Fruit fly (Drosophila melanogaster): ENCODE data around the gene Sfp24Ba.

Sfp24Ba gene

DNA sequence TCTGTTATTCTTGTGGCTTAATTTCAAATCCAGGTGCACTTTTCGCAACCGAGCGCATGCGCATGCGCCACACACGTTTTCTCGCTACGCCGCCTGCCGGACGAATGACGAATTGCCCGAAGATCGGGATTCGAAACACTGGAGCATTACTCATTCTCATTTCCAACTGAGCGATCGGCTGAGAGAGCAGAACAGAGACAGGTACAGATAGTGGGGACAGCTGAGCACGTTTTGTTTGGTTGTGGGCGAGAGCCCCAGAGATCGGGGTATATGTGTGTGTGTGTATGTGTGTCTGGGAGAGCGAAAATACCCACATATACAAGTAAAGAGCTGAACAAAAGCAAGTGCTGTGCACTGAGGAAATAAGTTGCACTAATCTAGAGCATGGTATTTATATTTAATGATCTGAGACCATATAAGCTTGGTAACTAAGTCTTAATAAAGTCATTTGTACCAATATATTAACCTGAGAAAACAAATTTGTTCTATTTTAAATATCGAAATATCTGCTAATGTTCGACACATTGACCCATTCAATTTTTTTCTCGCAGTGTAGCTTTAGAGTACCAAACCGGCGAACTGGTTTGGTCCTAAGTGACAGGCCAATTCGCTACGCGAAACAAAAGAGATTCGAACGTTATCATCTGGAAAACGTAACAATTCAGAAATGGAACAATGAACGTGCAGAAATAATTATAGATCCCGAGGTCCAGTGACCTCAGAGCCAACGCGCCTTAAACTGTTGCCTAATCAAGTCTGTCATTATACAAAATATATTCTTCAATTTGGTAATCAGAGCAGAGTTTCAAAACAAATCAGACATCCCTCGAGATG, 36.1 kb downstream of the Sfp24Ba start:
- peak; percentile 97 for TF ChIP-seq otp (GFP tag; IDR thresholded peaks at IDR 0.05)
- TF ChIP-seq Ravus (GFP tag; IDR thresholded peaks at IDR 0.05), result peak; percentile 88
- peak; percentile 87 for TF ChIP-seq CG4360 (GFP tag; IDR thresholded peaks at IDR 0.05)
- peak; percentile 99 for TF ChIP-seq Fer1 (GFP tag; optimal IDR thresholded peaks at IDR 0.05)
- peak; percentile 99 for TF ChIP-seq CG6813 (GFP tag; optimal IDR thresholded peaks at IDR 0.05)
- TF ChIP-seq zen (tag; optimal IDR thresholded peaks at IDR 0.05), result peak; percentile 100
- TF ChIP-seq gcm2 (GFP tag; optimal IDR thresholded peaks at IDR 0.05), result peak; percentile 92
- peak; percentile 99 for TF ChIP-seq zf30C (GFP tag; optimal IDR thresholded peaks at IDR 0.05)
- TF ChIP-seq CG10959 (GFP tag; IDR thresholded peaks at IDR 0.05), result peak; percentile 94
- TF ChIP-seq slp2 (GFP tag; optimal IDR thresholded peaks at IDR 0.05), result peak; percentile 90
- TF ChIP-seq stwl (tag; optimal IDR thresholded peaks at IDR 0.05), result peak; percentile 88
- peak; percentile 87 for TF ChIP-seq Hand (GFP tag; optimal IDR thresholded peaks at IDR 0.05)
- peak; percentile 91 for TF ChIP-seq Nf-YC (tag; optimal IDR thresholded peaks at IDR 0.05)
- TF ChIP-seq Gsc (GFP tag; IDR thresholded peaks at IDR 0.05), result peak; percentile 91
- TF ChIP-seq CG6689 (GFP tag; IDR thresholded peaks at IDR 0.05), result peak; percentile 98
- TF ChIP-seq caup (GFP tag; optimal IDR thresholded peaks at IDR 0.05; ENCODE audit: severe bottlenecking), result peak; percentile 91
- peak; percentile 99 for TF ChIP-seq CG4404 (GFP tag; IDR thresholded peaks at IDR 0.05)
- peak; percentile 97 for TF ChIP-seq CG8290 (GFP tag; optimal IDR thresholded peaks at IDR 0.05)
- TF ChIP-seq CG8290 (tag; optimal IDR thresholded peaks at IDR 0.05), result peak; percentile 82 to 94
- peak; percentile 93 for TF ChIP-seq ab (GFP tag; optimal IDR thresholded peaks at IDR 0.05)
- no peak for TF ChIP-seq CG14860 (GFP tag; IDR thresholded peaks at IDR 0.05; ENCODE audit: partially characterized antibody)
- TF ChIP-seq cwo (GFP tag; optimal IDR thresholded peaks at IDR 0.05), result peak; percentile 98
- TF ChIP-seq CG17802 (tag; optimal IDR thresholded peaks at IDR 0.05), result peak; percentile 91
- TF ChIP-seq hkb (optimal IDR thresholded peaks at IDR 0.05), result no peak
- TF ChIP-seq hkb (GFP tag; IDR thresholded peaks at IDR 0.05), result peak; percentile 96
- TF ChIP-seq cato (GFP tag; optimal IDR thresholded peaks at IDR 0.05; ENCODE audit: borderline replicate concordance), result peak; percentile 90
- TF ChIP-seq CG12236 (GFP tag; optimal IDR thresholded peaks at IDR 0.05), result peak; percentile 90
- TF ChIP-seq CG10979 (tag; optimal IDR thresholded peaks at IDR 0.05), result peak; percentile 99
- peak; percentile 96 for TF ChIP-seq Ptx1 (GFP tag; IDR thresholded peaks at IDR 0.05)
- TF ChIP-seq CG6654 (GFP tag; optimal IDR thresholded peaks at IDR 0.05), result peak; percentile 91
- TF ChIP-seq TFAM (GFP tag; optimal IDR thresholded peaks at IDR 0.05), result peak; percentile 95
- no peak for TF ChIP-seq Sin3A (optimal IDR thresholded peaks at IDR 0.05)
- TF ChIP-seq CG7372 (GFP tag; IDR thresholded peaks at IDR 0.05), result peak; percentile 97
- peak; percentile 97 for TF ChIP-seq dysf (GFP tag; IDR thresholded peaks at IDR 0.05)
- TF ChIP-seq CG4820 (GFP tag; optimal IDR thresholded peaks at IDR 0.05), result peak; percentile 95
- peak; percentile 93 for TF ChIP-seq tio (GFP tag; optimal IDR thresholded peaks at IDR 0.05)
- peak; percentile 94 for TF ChIP-seq CG31224 (GFP tag; IDR thresholded peaks at IDR 0.05)
- TF ChIP-seq HLHmδ (GFP tag; optimal IDR thresholded peaks at IDR 0.05), result peak; percentile 74
- TF ChIP-seq Awh (GFP tag; IDR thresholded peaks at IDR 0.05), result peak; percentile 98
- TF ChIP-seq HmgZ (tag; optimal IDR thresholded peaks at IDR 0.05), result peak; percentile 95
- TF ChIP-seq CG18764 (GFP tag; optimal IDR thresholded peaks at IDR 0.05), result peak; percentile 98
- TF ChIP-seq tap (tag; optimal IDR thresholded peaks at IDR 0.05), result peak; percentile 98
- TF ChIP-seq CG5180 (GFP tag; optimal IDR thresholded peaks at IDR 0.05), result peak; percentile 93
- TF ChIP-seq eyg (GFP tag; optimal IDR thresholded peaks at IDR 0.05), result peak; percentile 88
- peak; percentile 96 for TF ChIP-seq CG6175 (GFP tag; IDR thresholded peaks at IDR 0.05)
- TF ChIP-seq tll (GFP tag; optimal IDR thresholded peaks at IDR 0.05), result peak in 1 of 2 experiments; percentile 32
- TF ChIP-seq tup (GFP tag; optimal IDR thresholded peaks at IDR 0.05), result peak; percentile 91
- 0 out of 2 replicates have a peak, but pooled peaks have one; percentile 11 for TF ChIP-seq CG13287 (GFP tag; IDR thresholded peaks at IDR 0.05; ENCODE audit: partially characterized antibody)
- TF ChIP-seq Hmr (GFP tag; optimal IDR thresholded peaks at IDR 0.05), result peak; percentile 93
